Fruit fly (Drosophila melanogaster) whole organism, embryonic: ENCODE data around the gene Chchd2.
A peak's percentile ranks its signal among the peaks of the same experiment; 100 is the strongest.

Experiments used
- CG10209 ChIP-seq: fragments of 200-800 bp; sonication (Bioruptor generic); optimal IDR thresholded peaks from 3 replicates; lab custom pipeline; 2017; ENCODE audit warnings: missing biosample characterization, mild to moderate bottlenecking, missing genetic modification characterization, missing genetic modification reagents
- CG12942 ChIP-seq: fragments of 200-800 bp; sonication (Bioruptor generic); optimal IDR thresholded peaks from 3 replicates; lab custom pipeline; 2016; ENCODE audit warnings: missing biosample characterization, missing genetic modification characterization
- CG14050 ChIP-seq: fragments of 200-800 bp; sonication (Bioruptor generic); IDR thresholded peaks from 3 replicates; pipeline ENCODE4 v1.3.6; 2022; ENCODE audit warnings: missing biosample characterization, missing genetic modification characterization
- CG1603 ChIP-seq: fragments of 200-800 bp; sonication (Bioruptor generic); optimal IDR thresholded peaks from 2 replicates; lab custom pipeline; 2019; ENCODE audit warnings: missing biosample characterization, mild to moderate bottlenecking, missing genetic modification characterization, moderate library complexity
- CG16863 ChIP-seq: fragments of 200-800 bp; sonication (Bioruptor generic); optimal IDR thresholded peaks from 3 replicates; lab custom pipeline; 2016; ENCODE audit warnings: missing biosample characterization, missing genetic modification characterization
- CG18011 ChIP-seq: fragments of 200-800 bp; sonication (Bioruptor generic); optimal IDR thresholded peaks from 2 replicates; lab custom pipeline; 2017; ENCODE audit warnings: missing biosample characterization, missing genetic modification characterization, mild to moderate bottlenecking, moderate library complexity, missing genotype
- CG18476 ChIP-seq: fragments of 200-800 bp; sonication (Bioruptor generic); optimal IDR thresholded peaks from 2 replicates; lab custom pipeline; 2016; ENCODE audit warnings: missing biosample characterization, mild to moderate bottlenecking, missing genetic modification characterization
- CG2116 ChIP-seq: fragments of 200-800 bp; sonication (Bioruptor generic); optimal IDR thresholded peaks from 3 replicates; lab custom pipeline; 2018; ENCODE audit warnings: missing biosample characterization, mild to moderate bottlenecking, missing genetic modification characterization
- CG2120 ChIP-seq: fragments of 200-800 bp; sonication (Bioruptor generic); optimal IDR thresholded peaks from 3 replicates; lab custom pipeline; 2016; ENCODE audit warnings: missing biosample characterization, missing genetic modification characterization
- CG2889 ChIP-seq: fragments of 200-800 bp; sonication (Bioruptor generic); IDR thresholded peaks from 3 replicates; pipeline ENCODE4 v1.3.6; 2022; ENCODE audit warnings: missing biosample characterization, missing genetic modification characterization
- CG3163 ChIP-seq: fragments of 200-800 bp; sonication (Bioruptor generic); optimal IDR thresholded peaks from 3 replicates; lab custom pipeline; 2016; ENCODE audit warnings: missing biosample characterization, missing genetic modification characterization
- CG7357 ChIP-seq: fragments of 200-800 bp; sonication (Bioruptor generic); IDR thresholded peaks from 3 replicates; pipeline ENCODE4 v1.3.6; 2022; ENCODE audit warnings: missing biosample characterization, missing genetic modification characterization
- CG7745 ChIP-seq: fragments of 200-800 bp; sonication (Bioruptor generic); optimal IDR thresholded peaks from 2 replicates; lab custom pipeline; 2018; ENCODE audit warnings: missing biosample characterization, mild to moderate bottlenecking, missing genetic modification characterization, moderate library complexity
- CG8089 ChIP-seq: fragments of 200-800 bp; sonication (Bioruptor generic); optimal IDR thresholded peaks from 3 replicates; lab custom pipeline; 2016; ENCODE audit warnings: missing biosample characterization, missing genetic modification characterization
- CG8281 ChIP-seq: fragments of 200-800 bp; sonication (Bioruptor generic); optimal IDR thresholded peaks from 2 replicates; lab custom pipeline; 2018; ENCODE audit warnings: missing biosample characterization, mild to moderate bottlenecking, missing genetic modification characterization, moderate library complexity
- CG9609 ChIP-seq: fragments of 200-800 bp; sonication (Bioruptor generic); optimal IDR thresholded peaks from 3 replicates; lab custom pipeline; 2016; ENCODE audit warnings: missing biosample characterization, missing genetic modification characterization
- CG9797 ChIP-seq: fragments of 200-800 bp; sonication (Bioruptor generic); optimal IDR thresholded peaks from 3 replicates; lab custom pipeline; 2018; ENCODE audit warnings: missing biosample characterization, mild to moderate bottlenecking, missing genetic modification characterization
- D19A ChIP-seq: fragments of 200-800 bp; optimal IDR thresholded peaks from 3 replicates; lab custom pipeline; 2019; ENCODE audit warnings: missing biosample characterization, mild to moderate bottlenecking, missing genetic modification characterization, moderate library complexity
- D19B ChIP-seq: fragments of 200-800 bp; sonication (Bioruptor generic); optimal IDR thresholded peaks from 2 replicates; lab custom pipeline; 2017; ENCODE audit warnings: missing biosample characterization, mild to moderate bottlenecking, missing genetic modification characterization
- E2f2 ChIP-seq: fragments of 200-800 bp; sonication (Bioruptor generic); IDR thresholded peaks from 2 replicates; pipeline ENCODE4 v1.3.6; 2022; ENCODE audit warnings: missing biosample characterization, missing genetic modification characterization
- Elba2 ChIP-seq: fragments of 200-800 bp; sonication (Bioruptor generic); optimal IDR thresholded peaks from 3 replicates; lab custom pipeline; 2016; ENCODE audit warnings: missing biosample characterization, missing genetic modification characterization
- Hand ChIP-seq: fragments of 200-800 bp; sonication (Bioruptor generic); optimal IDR thresholded peaks from 2 replicates; lab custom pipeline; 2017; ENCODE audit warnings: mild to moderate bottlenecking, missing biosample characterization, missing genetic modification reagents, missing genetic modification characterization
- Hr3 ChIP-seq: fragments of 200-800 bp; sonication (Bioruptor generic); optimal IDR thresholded peaks from 3 replicates; lab custom pipeline; 2016; ENCODE audit warnings: missing biosample characterization, missing genetic modification characterization
- Kr ChIP-seq: fragments of 200-800 bp; sonication (Bioruptor generic); optimal IDR thresholded peaks from 2 replicates; lab custom pipeline; 2017; ENCODE audit warnings: missing biosample characterization, mild to moderate bottlenecking, missing genetic modification characterization
- Rfx ChIP-seq: fragments of 200-800 bp; sonication (Bioruptor generic); IDR thresholded peaks from 2 replicates; pipeline ENCODE4 v1.3.6; 2022; ENCODE audit warnings: missing biosample characterization, missing genetic modification characterization
- Scr ChIP-seq: fragments of 200-800 bp; sonication (Bioruptor generic); IDR thresholded peaks from 2 replicates; pipeline ENCODE4 v1.3.6; 2022; ENCODE audit warnings: missing biosample characterization, missing genetic modification characterization; ENCODE audit not compliant: partially characterized antibody
- amos ChIP-seq: fragments of 200-800 bp; sonication (Bioruptor generic); IDR thresholded peaks from 2 replicates; pipeline ENCODE4 v1.3.6; 2022; ENCODE audit warnings: missing biosample characterization, missing genetic modification characterization; ENCODE audit not compliant: partially characterized antibody
- ara ChIP-seq: fragments of 200-800 bp; sonication (Bioruptor generic); IDR thresholded peaks from 2 replicates; pipeline ENCODE4 v1.3.6; 2022; ENCODE audit warnings: missing biosample characterization, missing genetic modification characterization
- bigmax ChIP-seq: fragments of 200-800 bp; sonication (Bioruptor generic); optimal IDR thresholded peaks from 2 replicates; lab custom pipeline; 2018; ENCODE audit warnings: missing biosample characterization, mild to moderate bottlenecking, missing genetic modification characterization
- caup ChIP-seq: fragments of 200-800 bp; sonication (Bioruptor generic); optimal IDR thresholded peaks from 3 replicates; lab custom pipeline; 2017; ENCODE audit warnings: missing biosample characterization, mild to moderate bottlenecking, missing genetic modification characterization, moderate library complexity; ENCODE audit not compliant: severe bottlenecking
- chn ChIP-seq: fragments of 200-800 bp; sonication (Bioruptor generic); optimal IDR thresholded peaks from 2 replicates; lab custom pipeline; 2016; ENCODE audit warnings: missing biosample characterization, missing genetic modification characterization
- crp ChIP-seq, 2 experiments: fragments of 200-800 bp; sonication (Bioruptor generic); optimal IDR thresholded peaks; 2 replicates in 1 of 2; 3 replicates in 1 of 2; lab custom pipeline; 2017; ENCODE audit warnings: missing biosample characterization in 2 of 2, missing genetic modification characterization in 2 of 2, mild to moderate bottlenecking in 1 of 2, moderate library complexity in 1 of 2
- danr ChIP-seq: fragments of 200-800 bp; sonication (Bioruptor generic); IDR thresholded peaks from 2 replicates; pipeline ENCODE4 v1.3.6; 2022; ENCODE audit warnings: missing biosample characterization, missing genetic modification characterization
- ewg ChIP-seq: fragments of 200-800 bp; sonication (Bioruptor generic); optimal IDR thresholded peaks from 3 replicates; lab custom pipeline; 2017; ENCODE audit warnings: mild to moderate bottlenecking, missing biosample characterization, missing genetic modification reagents, missing genetic modification characterization
- fd64A ChIP-seq: fragments of 200-800 bp; sonication (Bioruptor generic); optimal IDR thresholded peaks from 3 replicates; lab custom pipeline; 2018; ENCODE audit warnings: missing biosample characterization, mild to moderate bottlenecking, missing genetic modification characterization
- ftz-f1 ChIP-seq: fragments of 200-800 bp; sonication (Bioruptor generic); optimal IDR thresholded peaks from 2 replicates; lab custom pipeline; 2016; ENCODE audit warnings: missing biosample characterization, missing genetic modification characterization
- gce ChIP-seq: fragments of 200-800 bp; sonication (Bioruptor generic); IDR thresholded peaks from 3 replicates; pipeline ENCODE4 v1.3.6; 2022; ENCODE audit warnings: missing biosample characterization, missing genetic modification characterization
- hb ChIP-seq: fragments of 200-800 bp; sonication (Bioruptor generic); IDR thresholded peaks from 3 replicates; pipeline ENCODE4 v1.3.6; 2022; ENCODE audit warnings: missing biosample characterization, missing genetic modification characterization; ENCODE audit not compliant: partially characterized antibody
- jumu ChIP-seq: fragments of 200-800 bp; sonication (Bioruptor generic); optimal IDR thresholded peaks from 3 replicates; lab custom pipeline; 2016; ENCODE audit warnings: missing biosample characterization, missing genetic modification characterization
- mam ChIP-seq: fragments of 200-800 bp; sonication (Bioruptor generic); optimal IDR thresholded peaks from 3 replicates; lab custom pipeline; 2016; ENCODE audit warnings: missing biosample characterization, missing genetic modification characterization
- pnt ChIP-seq: fragments of 200-800 bp; sonication (Bioruptor generic); optimal IDR thresholded peaks from 3 replicates; lab custom pipeline; 2016; ENCODE audit warnings: missing biosample characterization, missing genetic modification characterization
- prd ChIP-seq, 3 experiments: fragments of >200 bp in 2 of 3; fragments of 200-800 bp in 1 of 3; sonication (Bioruptor generic) in 1 of 3; optimal IDR thresholded peaks in 2 of 3; IDR thresholded peaks in 1 of 3; 2 replicates in 2 of 3; 3 replicates in 1 of 3; pipeline versions ENCODE4 v1.3.6 to Lab custom; 2017 to 2022; ENCODE audit warnings: missing biosample characterization in 1 of 3, missing genetic modification characterization in 1 of 3
- ro ChIP-seq: fragments of 200-800 bp; sonication (Bioruptor generic); IDR thresholded peaks from 2 replicates; pipeline ENCODE4 v1.3.6; 2022; ENCODE audit warnings: missing biosample characterization, missing genetic modification characterization
- row ChIP-seq: fragments of 200-800 bp; sonication (Bioruptor generic); IDR thresholded peaks from 3 replicates; pipeline ENCODE4 v1.3.6; 2022; ENCODE audit warnings: missing biosample characterization, missing genetic modification characterization
- schlank ChIP-seq: fragments of 200-800 bp; sonication (Bioruptor generic); optimal IDR thresholded peaks from 2 replicates; lab custom pipeline; 2018; ENCODE audit warnings: missing biosample characterization, mild to moderate bottlenecking, missing genetic modification characterization
- trem ChIP-seq: fragments of 200-800 bp; optimal IDR thresholded peaks from 3 replicates; lab custom pipeline; 2019; ENCODE audit warnings: missing biosample characterization, mild to moderate bottlenecking, missing genetic modification characterization, moderate library complexity
- wdn ChIP-seq: fragments of 200-800 bp; sonication (Bioruptor generic); IDR thresholded peaks from 2 replicates; pipeline ENCODE4 v1.3.6; 2022; ENCODE audit warnings: missing biosample characterization, missing genetic modification characterization

The Chchd2 gene

dm6 chrX:17123545-17124203 lies 25.1 kb upstream of the Chchd2 start (continued):
- TF ChIP-seq CG18476 (GFP tag; lab: Kevin White, UChicago) (peak; percentile 22), Rfx (GFP tag; lab: Robert Waterston, UW) (peak; percentile 85), Hand (GFP tag; lab: Kevin White, UChicago) (peak; percentile 35), CG18011 (GFP tag; lab: Kevin White, UChicago) (peak; percentile 35), schlank (peak; percentile 33), CG8089 (GFP tag; lab: Kevin White, UChicago) (no peak), CG2116 (GFP tag; lab: Kevin White, UChicago) (no peak), CG7357 (peak; percentile 54; the same call in 1 of the 3 replicates), pnt (no peak), CG14050 (peak; percentile 73; the same call in 2 of the 3 replicates), jumu (GFP tag; lab: Kevin White, UChicago) (peak; percentile 21), crp (GFP tag; optimal IDR thresholded peaks at IDR 0.05; lab: Kevin White, UChicago) (no peak), D19B (peak; percentile 41), CG3163 (GFP tag; lab: Kevin White, UChicago) (no peak), ara (GFP tag; lab: Robert Waterston, UW) (0 out of 2 replicates have a peak, but pooled peaks have one; percentile 45), hb (no peak), CG10209 (GFP tag; lab: Kevin White, UChicago) (peak; percentile 75), CG1603 (tag; lab: Kevin White, UChicago) (peak; percentile 84), amos (no peak; the same call in 1 of the 2 replicates)

dm6 chrX:17125017-17125821 lies 23.6 kb upstream of the Chchd2 start:
- TF ChIP-seq ftz-f1 (GFP tag; lab: Kevin White, UChicago), result peak; percentile 86
- TF ChIP-seq ro (GFP tag; lab: Robert Waterston, UW), result no peak
- TF ChIP-seq Kr, result no peak
- TF ChIP-seq wdn, result peak; percentile 68
- no peak for TF ChIP-seq prd (optimal IDR thresholded peaks at IDR 0.05; lab: Kevin White, UChicago)
- peak; percentile 65 for TF ChIP-seq prd (GFP tag; IDR thresholded peaks at IDR 0.05; lab: Robert Waterston, UW)
- peak; percentile 36; the same call in 1 of the 2 replicates for TF ChIP-seq danr (GFP tag; lab: Robert Waterston, UW)
- TF ChIP-seq row (GFP tag; lab: Robert Waterston, UW), result peak; percentile 95
- no peak for TF ChIP-seq CG7745 (tag; lab: Kevin White, UChicago)
- TF ChIP-seq CG16863, result peak; percentile 26
- TF ChIP-seq Scr (GFP tag; lab: Robert Waterston, UW), result peak; percentile 94
- no peak; the same call in none of the 2 replicates for TF ChIP-seq E2f2
- TF ChIP-seq bigmax (GFP tag; lab: Kevin White, UChicago), result no peak
- peak; percentile 78 for TF ChIP-seq ewg (GFP tag; lab: Kevin White, UChicago)
- no peak for TF ChIP-seq Elba2
- peak; percentile 6 for TF ChIP-seq fd64A (GFP tag; lab: Kevin White, UChicago)
- TF ChIP-seq D19A (tag; lab: Kevin White, UChicago), result peak; percentile 87
- TF ChIP-seq CG9609 (GFP tag; lab: Kevin White, UChicago), result no peak
- peak; percentile 51 for TF ChIP-seq mam (GFP tag; lab: Kevin White, UChicago)
- peak; percentile 73 for TF ChIP-seq CG2120 (GFP tag; lab: Kevin White, UChicago)
- peak; percentile 47 for TF ChIP-seq trem (tag; lab: Kevin White, UChicago)
- no peak for TF ChIP-seq CG12942 (GFP tag; lab: Kevin White, UChicago)
- TF ChIP-seq caup, result peak; percentile 60
- peak; percentile 9 for TF ChIP-seq Hr3 (GFP tag; lab: Kevin White, UChicago)
- TF ChIP-seq CG9797 (GFP tag; lab: Kevin White, UChicago), result peak; percentile 18
- peak; percentile 69; the same call in 2 of the 3 replicates for TF ChIP-seq CG2889 (GFP tag; lab: Robert Waterston, UW)
- TF ChIP-seq CG8281 (tag; lab: Kevin White, UChicago), result no peak
- no peak for TF ChIP-seq gce
- TF ChIP-seq chn, result peak; percentile 34
